Worm (Caenorhabditis elegans) whole organism, L2 larva: ENCODE results near the gene mtrf-1L.

Experiments used
- aly-2 ChIP-seq: fragments of 150-350 bp; optimal IDR thresholded peaks from 2 replicates; lab custom pipeline; 2014; ENCODE audit warnings: missing biosample characterization, missing genetic modification characterization
- blmp-1 ChIP-seq: sonication (generic microtip); optimal IDR thresholded peaks from 2 replicates; lab custom pipeline; 2017; ENCODE audit warnings: missing genetic modification characterization, mild to moderate bottlenecking, missing compliant biosample characterization, antibody characterized with exemption, moderate library complexity; ENCODE audit not compliant: insufficient read depth
- lin-39 ChIP-seq: fragments of 150-350 bp; optimal IDR thresholded peaks from 2 replicates; lab custom pipeline; 2014; ENCODE audit warnings: missing biosample characterization, missing genetic modification reagents, missing genetic modification characterization
- mab-5 ChIP-seq: fragments of 150-350 bp; optimal IDR thresholded peaks from 2 replicates; lab custom pipeline; 2014; ENCODE audit warnings: missing biosample characterization, missing genetic modification characterization
- nhr-237 ChIP-seq: fragments of 150-350 bp; optimal IDR thresholded peaks from 2 replicates; lab custom pipeline; 2014; ENCODE audit warnings: missing biosample characterization, missing genetic modification characterization
- unc-62 ChIP-seq: fragments of 150-350 bp; optimal IDR thresholded peaks from 2 replicates; lab custom pipeline; 2014; ENCODE audit warnings: missing biosample characterization, missing genetic modification reagents, missing genetic modification characterization
- ztf-1 ChIP-seq: fragments of 200-800 bp; sonication (Bioruptor generic); conservative IDR thresholded peaks from 2 replicates; pipeline ENCODE4 v1.3.6; 2022; ENCODE audit warnings: missing genetic modification characterization, missing compliant biosample characterization
- ztf-11 ChIP-seq: sonication (generic microtip); optimal IDR thresholded peaks from 2 replicates; lab custom pipeline; 2017; ENCODE audit warnings: missing biosample characterization, missing genetic modification characterization

- TF ChIP-seq lin-39 (tag; lab: Kevin White, UChicago) (no peak), aly-2 (tag; lab: Kevin White, UChicago) (no peak), blmp-1 (no peak), unc-62 (no peak), nhr-237 (tag; lab: Kevin White, UChicago) (no peak), ztf-11 (tag; lab: Kevin White, UChicago) (no peak), ztf-1 (GFP tag; lab: Robert Waterston, UW) (no peak), mab-5 (tag; lab: Kevin White, UChicago) (no peak)
Observed at ce11 chrIV:5160171-5160570, 26.8 kb upstream of the mtrf-1L start, which contains the start of the genes C24D10.6 and C24D10.4.
